Fruit fly (Drosophila melanogaster) whole organism, prepupa: ENCODE results near the gene U2af38.

Experiments used
- Blimp-1 ChIP-seq: fragments of 200-800 bp; sonication (Bioruptor generic); optimal IDR thresholded peaks from 3 replicates; lab custom pipeline; 2017; ENCODE audit warnings: missing biosample characterization, missing genetic modification characterization, mild to moderate bottlenecking, moderate library complexity, missing genetic modification reagents
- CG10631 ChIP-seq: fragments of 200-800 bp; sonication (Bioruptor generic); optimal IDR thresholded peaks from 2 replicates; lab custom pipeline; 2016; ENCODE audit warnings: missing biosample characterization, missing genetic modification characterization
- CG11294 ChIP-seq: fragments of 200-800 bp; sonication (Bioruptor generic); IDR thresholded peaks from 2 replicates; pipeline ENCODE4 v1.3.6; 2022; ENCODE audit warnings: missing biosample characterization, missing genetic modification characterization
- CG11762 ChIP-seq: fragments of 200-800 bp; sonication (Bioruptor generic); optimal IDR thresholded peaks from 3 replicates; lab custom pipeline; 2016; ENCODE audit warnings: missing biosample characterization, missing genetic modification characterization; ENCODE audit not compliant: insufficient read depth
- CG11902 ChIP-seq: fragments of 200-800 bp; sonication (Bioruptor generic); optimal IDR thresholded peaks from 3 replicates; lab custom pipeline; 2016; ENCODE audit warnings: missing biosample characterization, missing genetic modification characterization
- CG1621 ChIP-seq: fragments of 200-800 bp; sonication (Bioruptor generic); optimal IDR thresholded peaks from 3 replicates; lab custom pipeline; 2018; ENCODE audit warnings: missing biosample characterization, mild to moderate bottlenecking, missing genetic modification characterization
- CG16779 ChIP-seq: fragments of 200-800 bp; sonication (Bioruptor generic); optimal IDR thresholded peaks from 3 replicates; lab custom pipeline; 2017; ENCODE audit warnings: missing biosample characterization, mild to moderate bottlenecking, missing genetic modification characterization
- CG3032 ChIP-seq: fragments of 200-800 bp; optimal IDR thresholded peaks from 2 replicates; lab custom pipeline; 2019; ENCODE audit warnings: missing biosample characterization, mild to moderate bottlenecking, missing genetic modification characterization, moderate library complexity
- CG31627 ChIP-seq: fragments of 200-800 bp; sonication (Bioruptor generic); optimal IDR thresholded peaks from 3 replicates; lab custom pipeline; 2016; ENCODE audit warnings: missing biosample characterization, missing genetic modification characterization
- CG34406 ChIP-seq: fragments of 200-800 bp; sonication (Bioruptor generic); optimal IDR thresholded peaks from 3 replicates; lab custom pipeline; 2016; ENCODE audit warnings: missing biosample characterization, missing genetic modification characterization
- CG6163 ChIP-seq: fragments of 200-800 bp; sonication (Bioruptor generic); IDR thresholded peaks from 3 replicates; pipeline ENCODE4 v1.3.6; 2022; ENCODE audit warnings: missing biosample characterization, missing genetic modification characterization
- CG6276 ChIP-seq: fragments of 200-800 bp; sonication (Bioruptor generic); optimal IDR thresholded peaks from 2 replicates; lab custom pipeline; 2017; ENCODE audit warnings: missing biosample characterization, mild to moderate bottlenecking, missing genetic modification characterization
- CG6792 ChIP-seq: fragments of 200-800 bp; sonication (Bioruptor generic); optimal IDR thresholded peaks from 3 replicates; lab custom pipeline; 2016; ENCODE audit warnings: missing biosample characterization, missing genetic modification characterization
- CG6808 ChIP-seq: fragments of 200-800 bp; sonication (Bioruptor generic); optimal IDR thresholded peaks from 3 replicates; lab custom pipeline; 2017; ENCODE audit warnings: missing biosample characterization, missing genetic modification characterization, mild to moderate bottlenecking, moderate library complexity, missing genetic modification reagents
- CG6854 ChIP-seq: fragments of 200-800 bp; sonication (Bioruptor generic); optimal IDR thresholded peaks from 2 replicates; lab custom pipeline; 2017; ENCODE audit warnings: missing biosample characterization, mild to moderate bottlenecking, missing genetic modification characterization
- CG7368 ChIP-seq: fragments of 200-800 bp; sonication (Bioruptor generic); optimal IDR thresholded peaks from 3 replicates; lab custom pipeline; 2016; ENCODE audit warnings: missing biosample characterization, missing genetic modification characterization
- CG8319 ChIP-seq: fragments of 200-800 bp; sonication (Bioruptor generic); optimal IDR thresholded peaks from 3 replicates; lab custom pipeline; 2016; ENCODE audit warnings: missing biosample characterization, missing genetic modification characterization
- CG9139 ChIP-seq: fragments of 200-800 bp; sonication (Bioruptor generic); optimal IDR thresholded peaks from 3 replicates; lab custom pipeline; 2017; ENCODE audit warnings: missing biosample characterization, mild to moderate bottlenecking, missing genetic modification characterization
- Eip78C ChIP-seq: fragments of 200-800 bp; sonication (Bioruptor generic); peaks from one replicate; lab custom pipeline; 2016; ENCODE audit warnings: missing biosample characterization, missing genetic modification characterization
- Eip93F ChIP-seq: fragments of 200-800 bp; sonication (Bioruptor generic); optimal IDR thresholded peaks from 2 replicates; lab custom pipeline; 2016; ENCODE audit warnings: missing biosample characterization, mild to moderate bottlenecking, missing genetic modification characterization
- Ets21C ChIP-seq: fragments of 200-800 bp; sonication (Bioruptor generic); optimal IDR thresholded peaks from 3 replicates; lab custom pipeline; 2016; ENCODE audit warnings: missing biosample characterization, missing genetic modification characterization
- Ets96B ChIP-seq: fragments of 200-800 bp; optimal IDR thresholded peaks from 2 replicates; lab custom pipeline; 2019; ENCODE audit warnings: missing biosample characterization, mild to moderate bottlenecking, missing genetic modification characterization, moderate library complexity
- Gug ChIP-seq: fragments of 200-800 bp; sonication (Bioruptor generic); IDR thresholded peaks from 2 replicates; pipeline ENCODE4 v1.3.6; 2022; ENCODE audit warnings: missing biosample characterization, missing genetic modification characterization
- Hr39 ChIP-seq: fragments of 200-800 bp; sonication (Bioruptor generic); optimal IDR thresholded peaks from 2 replicates; lab custom pipeline; 2016; ENCODE audit warnings: missing biosample characterization, missing genetic modification characterization
- Hr4 ChIP-seq: fragments of 200-800 bp; sonication (Bioruptor generic); optimal IDR thresholded peaks from 3 replicates; lab custom pipeline; 2016; ENCODE audit warnings: missing biosample characterization, missing genetic modification characterization
- Lpt ChIP-seq: fragments of 200-800 bp; sonication (Bioruptor generic); optimal IDR thresholded peaks from 3 replicates; lab custom pipeline; 2016; ENCODE audit warnings: missing biosample characterization, missing genetic modification characterization
- Met ChIP-seq: fragments of 200-800 bp; sonication (Bioruptor generic); optimal IDR thresholded peaks from 3 replicates; lab custom pipeline; 2016; ENCODE audit warnings: missing biosample characterization, missing genetic modification characterization
- OdsH ChIP-seq: fragments of 200-800 bp; sonication (Bioruptor generic); optimal IDR thresholded peaks from 3 replicates; lab custom pipeline; 2016; ENCODE audit warnings: missing biosample characterization, missing genetic modification characterization
- Smox ChIP-seq: fragments of 200-800 bp; sonication (Bioruptor generic); optimal IDR thresholded peaks from 3 replicates; lab custom pipeline; 2016; ENCODE audit warnings: missing biosample characterization, missing genetic modification characterization
- Sox102F ChIP-seq: fragments of 200-800 bp; sonication (Bioruptor generic); optimal IDR thresholded peaks from 2 replicates; lab custom pipeline; 2016; ENCODE audit warnings: missing biosample characterization, mild to moderate bottlenecking, missing genetic modification characterization
- Sox14 ChIP-seq: fragments of 200-800 bp; sonication (Bioruptor generic); optimal IDR thresholded peaks from 3 replicates; lab custom pipeline; 2016; ENCODE audit warnings: missing biosample characterization, missing genetic modification characterization
- achi ChIP-seq: fragments of 200-800 bp; sonication (Bioruptor generic); optimal IDR thresholded peaks from 3 replicates; lab custom pipeline; 2016; ENCODE audit warnings: missing biosample characterization, missing genetic modification characterization
- cyc ChIP-seq: fragments of 200-800 bp; sonication (Bioruptor generic); optimal IDR thresholded peaks from 3 replicates; lab custom pipeline; 2016; ENCODE audit warnings: missing biosample characterization, missing genetic modification characterization
- dsx ChIP-seq: fragments of 200-800 bp; optimal IDR thresholded peaks from 3 replicates; lab custom pipeline; 2019; ENCODE audit warnings: missing biosample characterization, mild to moderate bottlenecking, missing genetic modification characterization, moderate library complexity; ENCODE audit not compliant: poor library complexity, severe bottlenecking
- eg ChIP-seq: fragments of 200-800 bp; sonication (Bioruptor generic); IDR thresholded peaks from 3 replicates; pipeline ENCODE4 v1.3.6; 2022; ENCODE audit warnings: missing biosample characterization, missing genetic modification characterization
- esn ChIP-seq: fragments of 200-800 bp; sonication (Bioruptor generic); optimal IDR thresholded peaks from 2 replicates; lab custom pipeline; 2016; ENCODE audit warnings: missing biosample characterization, mild to moderate bottlenecking, missing genetic modification characterization, moderate library complexity
- fd59A ChIP-seq: fragments of 200-800 bp; sonication (Bioruptor generic); optimal IDR thresholded peaks from 2 replicates; lab custom pipeline; 2017; ENCODE audit warnings: missing biosample characterization, mild to moderate bottlenecking, missing genetic modification characterization, missing genetic modification reagents
- fkh ChIP-seq: fragments of 200-800 bp; sonication (Bioruptor generic); optimal IDR thresholded peaks from 3 replicates; lab custom pipeline; 2017; ENCODE audit warnings: missing biosample characterization, mild to moderate bottlenecking, missing genetic modification characterization, moderate library complexity
- lz ChIP-seq: fragments of 200-800 bp; sonication (Bioruptor generic); optimal IDR thresholded peaks from 3 replicates; lab custom pipeline; 2016; ENCODE audit warnings: missing biosample characterization, missing genetic modification characterization
- net ChIP-seq: fragments of 200-800 bp; sonication (Bioruptor generic); optimal IDR thresholded peaks from 3 replicates; lab custom pipeline; 2016; ENCODE audit warnings: missing biosample characterization, missing genetic modification characterization
- pdm3 ChIP-seq: fragments of 200-800 bp; sonication (Bioruptor generic); optimal IDR thresholded peaks from 3 replicates; lab custom pipeline; 2016; ENCODE audit warnings: missing biosample characterization, missing genetic modification characterization
- salr ChIP-seq, 2 experiments: fragments of 200-800 bp; sonication (Bioruptor generic); optimal IDR thresholded peaks; 3 replicates each; lab custom pipeline; 2016 to 2018; ENCODE audit warnings: missing biosample characterization in 2 of 2, missing genetic modification characterization in 2 of 2, mild to moderate bottlenecking in 1 of 2
- spab ChIP-seq: fragments of 200-800 bp; sonication (Bioruptor generic); optimal IDR thresholded peaks from 2 replicates; lab custom pipeline; 2017; ENCODE audit warnings: missing biosample characterization, mild to moderate bottlenecking, missing genetic modification characterization, missing genetic modification reagents
- ss ChIP-seq, 2 experiments: fragments of 200-800 bp; sonication (Bioruptor generic); optimal IDR thresholded peaks; 2 replicates in 1 of 2; 3 replicates in 1 of 2; lab custom pipeline; 2017 to 2018; ENCODE audit warnings: mild to moderate bottlenecking in 2 of 2, missing biosample characterization in 2 of 2, missing genetic modification characterization in 2 of 2, moderate library complexity in 1 of 2
- svp ChIP-seq: fragments of 200-800 bp; sonication (Bioruptor generic); peaks from one replicate; lab custom pipeline; 2016; ENCODE audit warnings: missing biosample characterization, missing genetic modification characterization
- topi ChIP-seq: fragments of 200-800 bp; sonication (Bioruptor generic); optimal IDR thresholded peaks from 3 replicates; lab custom pipeline; 2016; ENCODE audit warnings: missing biosample characterization, missing genetic modification characterization
- vri ChIP-seq: fragments of 200-800 bp; sonication (Bioruptor generic); optimal IDR thresholded peaks from 3 replicates; lab custom pipeline; 2016; ENCODE audit warnings: missing biosample characterization, mild to moderate bottlenecking, missing genetic modification characterization

U2af38 gene

DNA sequence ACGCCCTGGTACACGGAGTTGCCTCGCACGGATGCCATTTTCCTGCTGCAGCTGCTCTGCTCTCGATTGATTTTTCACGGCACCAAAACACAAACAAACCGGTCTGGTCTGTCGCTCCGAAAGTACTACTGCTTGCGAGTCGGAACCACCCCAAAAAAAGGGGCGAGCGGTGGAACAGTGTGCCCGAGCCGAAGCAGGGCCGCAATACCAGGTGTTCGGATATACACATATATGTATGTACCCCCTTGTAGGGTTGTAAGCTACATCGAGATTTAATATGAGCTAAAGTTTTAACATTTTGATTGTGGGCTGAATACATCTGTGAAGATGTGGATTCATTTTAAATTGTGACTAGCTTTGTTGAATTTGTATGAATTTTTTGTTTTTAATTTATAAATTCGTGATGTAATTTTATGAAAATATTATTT lies 8.9 kb downstream of the U2af38 start (continued):
- TF ChIP-seq eg (peak; percentile 71), CG6276 (no peak), Hr4 (GFP tag; lab: Kevin White, UChicago) (no peak), Eip93F (GFP tag; lab: Kevin White, UChicago) (no peak), Met (GFP tag; lab: Kevin White, UChicago) (peak; percentile 65), CG31627 (GFP tag; lab: Kevin White, UChicago) (peak; percentile 52), net (GFP tag; lab: Kevin White, UChicago) (no peak), dsx (GFP tag; lab: Kevin White, UChicago) (peak; percentile 43), svp (GFP tag; lab: Kevin White, UChicago) (peak; percentile 27), ss (GFP tag; optimal IDR thresholded peaks at IDR 0.05; lab: Kevin White, UChicago) (no peak), CG11762 (GFP tag; lab: Kevin White, UChicago) (no peak), CG10631 (GFP tag; lab: Kevin White, UChicago) (peak; percentile 60), CG6163 (GFP tag; lab: Robert Waterston, UW) (peak; percentile 66; the same call in 2 of the 3 replicates), Smox (GFP tag; lab: Kevin White, UChicago) (no peak), CG8319 (GFP tag; lab: Kevin White, UChicago) (no peak), cyc (GFP tag; lab: Kevin White, UChicago) (peak; percentile 39), CG11902 (GFP tag; lab: Kevin White, UChicago) (no peak), Gug (GFP tag; lab: Robert Waterston, UW) (no peak), spab (no peak), CG1621 (tag; lab: Kevin White, UChicago) (peak; percentile 28), CG6808 (GFP tag; lab: Kevin White, UChicago) (no peak), Hr39 (GFP tag; lab: Kevin White, UChicago) (peak; percentile 20), CG7368 (no peak), Ets96B (tag; lab: Kevin White, UChicago) (peak; percentile 31), CG6854 (GFP tag; lab: Kevin White, UChicago) (peak; percentile 60), Lpt (GFP tag; lab: Kevin White, UChicago) (no peak), CG6792 (GFP tag; lab: Kevin White, UChicago) (no peak)

DNA sequence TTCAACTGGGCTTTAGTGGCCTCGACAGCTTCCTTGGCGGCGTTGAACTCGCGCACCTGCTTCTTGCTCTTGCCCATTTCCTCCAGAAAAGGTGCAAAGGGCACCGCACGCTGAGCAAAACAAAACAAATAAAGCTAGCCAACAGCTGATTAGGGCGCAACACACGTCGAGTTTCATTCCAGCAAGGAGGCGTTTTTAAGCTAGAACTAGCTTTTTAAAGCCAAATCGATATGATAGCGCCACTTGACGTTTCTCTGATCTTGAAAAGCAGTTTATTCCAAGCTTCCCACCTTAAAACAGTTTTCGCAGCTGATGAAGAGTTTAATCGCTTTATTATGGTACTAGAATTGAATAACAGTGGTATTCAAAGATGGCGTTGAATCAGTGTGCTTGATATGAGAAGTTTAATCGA lies 11.4 kb downstream of the U2af38 start, which contains the start of gene CG11601:
Gene CG11601 (minus strand): TSS at position 199 of the 412 bp plus-strand sequence.
- peak; percentile 37 for TF ChIP-seq topi (GFP tag; lab: Kevin White, UChicago)
- TF ChIP-seq pdm3 (GFP tag; lab: Kevin White, UChicago): no peak
- TF ChIP-seq ss (GFP tag; optimal IDR thresholded peaks at IDR 0.05; lab: Kevin White, UChicago): peak in 1 of 2 experiments; percentile 31
- TF ChIP-seq Ets96B (tag; lab: Kevin White, UChicago): peak; percentile 3
- peak; percentile 45; the same call in 2 of the 3 replicates for TF ChIP-seq CG6163 (GFP tag; lab: Robert Waterston, UW)
- no peak for TF ChIP-seq CG7368
- no peak for TF ChIP-seq achi (GFP tag; lab: Kevin White, UChicago)
- peak; percentile 35 for TF ChIP-seq CG1621 (tag; lab: Kevin White, UChicago)
- peak; percentile 28 for TF ChIP-seq CG31627 (GFP tag; lab: Kevin White, UChicago)
- TF ChIP-seq CG6808 (GFP tag; lab: Kevin White, UChicago): no peak
- peak; percentile 93 for TF ChIP-seq dsx (GFP tag; lab: Kevin White, UChicago)
- no peak for TF ChIP-seq CG11294 (GFP tag; lab: Robert Waterston, UW)
- TF ChIP-seq vri (GFP tag; lab: Kevin White, UChicago): no peak
- TF ChIP-seq CG11762 (GFP tag; lab: Kevin White, UChicago): peak; percentile 4
- TF ChIP-seq cyc (GFP tag; lab: Kevin White, UChicago): peak; percentile 31
- 0 out of 3 replicates have a peak, but pooled peaks have one; percentile 35 for TF ChIP-seq eg
- no peak for TF ChIP-seq CG34406 (GFP tag; lab: Kevin White, UChicago)
- TF ChIP-seq fd59A (GFP tag; lab: Kevin White, UChicago): no peak
- TF ChIP-seq OdsH (GFP tag; lab: Kevin White, UChicago): no peak
- TF ChIP-seq lz: peak; percentile 48
- TF ChIP-seq CG11902 (GFP tag; lab: Kevin White, UChicago): no peak
- TF ChIP-seq Eip78C (GFP tag; lab: Kevin White, UChicago): peak; percentile 69
- no peak for TF ChIP-seq CG6792 (GFP tag; lab: Kevin White, UChicago)
- TF ChIP-seq CG16779 (tag; lab: Kevin White, UChicago): no peak
- TF ChIP-seq svp (GFP tag; lab: Kevin White, UChicago): peak; percentile 85
- TF ChIP-seq Blimp-1 (GFP tag; lab: Kevin White, UChicago): peak; percentile 71
- TF ChIP-seq salr (GFP tag; optimal IDR thresholded peaks at IDR 0.05; lab: Kevin White, UChicago): peak in 1 of 2 experiments; percentile 7
- peak; percentile 43 for TF ChIP-seq CG9139 (GFP tag; lab: Kevin White, UChicago)
- TF ChIP-seq fkh: peak; percentile 80
- peak; percentile 61 for TF ChIP-seq CG6854 (GFP tag; lab: Kevin White, UChicago)
- TF ChIP-seq esn (GFP tag; lab: Kevin White, UChicago): peak; percentile 61
- no peak for TF ChIP-seq Ets21C (GFP tag; lab: Kevin White, UChicago)
- peak; percentile 41 for TF ChIP-seq CG3032 (tag; lab: Kevin White, UChicago)
- no peak for TF ChIP-seq Sox102F
- peak; percentile 43 for TF ChIP-seq Sox14 (GFP tag; lab: Kevin White, UChicago)
